Worm (Caenorhabditis elegans): ENCODE measurements around the gene E01G6.1.

DNA sequence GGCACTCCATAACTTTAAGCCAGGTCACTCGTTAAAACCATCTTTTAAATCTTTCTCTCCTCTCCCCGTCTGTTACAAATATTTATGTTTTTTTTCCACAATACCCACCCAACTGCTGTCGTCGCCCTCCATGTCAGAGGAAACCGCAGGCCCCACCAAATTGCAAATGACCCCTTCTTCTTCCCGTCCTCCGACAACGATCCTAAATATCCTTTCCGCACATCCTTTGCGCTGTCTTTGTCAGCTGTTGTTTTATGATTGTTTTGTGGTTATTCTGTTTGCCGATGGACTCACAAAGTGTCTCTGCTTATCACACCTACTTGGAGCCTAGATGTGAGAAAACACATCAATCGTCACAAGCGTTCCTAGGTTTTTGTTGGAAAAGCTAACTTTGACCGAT, 12.5 kb upstream of the E01G6.1 start:
- TF ChIP-seq him-1 (tag; optimal IDR thresholded peaks at IDR 0.05) (no peak), dao-5 (tag; optimal IDR thresholded peaks at IDR 0.05) (no peak)

All from whole organism, L4/young adult.